Worm (Caenorhabditis elegans): ENCODE measurements around the gene bgal-2.

DNA sequence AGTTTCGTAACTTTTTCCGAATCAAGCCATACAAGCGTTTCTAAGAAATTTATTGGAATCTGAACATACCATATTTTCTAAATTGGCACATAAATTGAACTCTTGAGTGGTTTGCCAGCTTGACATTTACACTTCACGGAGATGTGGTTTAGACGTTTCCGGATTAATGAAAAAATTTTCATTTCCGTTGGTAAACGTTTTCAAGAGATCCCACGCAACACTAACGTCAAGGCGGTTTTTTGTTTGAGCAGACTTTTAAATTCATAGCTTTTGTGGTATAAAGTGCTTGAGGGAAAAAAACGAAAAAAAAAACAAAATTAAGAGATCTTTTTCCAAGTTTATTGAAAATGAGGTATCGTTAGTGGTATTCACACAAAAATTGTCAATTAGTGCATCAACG, 51.0 kb downstream of the bgal-2 start, which contains the start of gene F41B4.2:
- no peak for TF ChIP-seq grh-1 (GFP tag; IDR thresholded peaks at IDR 0.05)
- no peak for TF ChIP-seq lin-14 (GFP tag; optimal IDR thresholded peaks at IDR 0.05)
- no peak for TF ChIP-seq ceh-82 (tag; optimal IDR thresholded peaks at IDR 0.05)
- TF ChIP-seq pag-3 (tag; optimal IDR thresholded peaks at IDR 0.05; ENCODE audit: borderline replicate concordance, insufficient read depth): no peak
- no peak for TF ChIP-seq nhr-71 (tag; optimal IDR thresholded peaks at IDR 0.05)
- TF ChIP-seq lir-3 (tag; optimal IDR thresholded peaks at IDR 0.05; ENCODE audit: poor library complexity): no peak
- no peak for TF ChIP-seq ama-1 (optimal IDR thresholded peaks at IDR 0.05)

All from whole organism, L1 larva.